Fruit fly (Drosophila melanogaster) S2 (cell line): ENCODE results near the gene CG43448.

ENCODE experiments used
- CG8478 ChIP-seq: fragments of >200 bp; optimal IDR thresholded peaks from 2 replicates; lab custom pipeline; 2018
- CTCF ChIP-seq, 2 experiments: fragments of >200 bp; optimal IDR thresholded peaks; 2 replicates each; lab custom pipeline; 2018

DNA sequence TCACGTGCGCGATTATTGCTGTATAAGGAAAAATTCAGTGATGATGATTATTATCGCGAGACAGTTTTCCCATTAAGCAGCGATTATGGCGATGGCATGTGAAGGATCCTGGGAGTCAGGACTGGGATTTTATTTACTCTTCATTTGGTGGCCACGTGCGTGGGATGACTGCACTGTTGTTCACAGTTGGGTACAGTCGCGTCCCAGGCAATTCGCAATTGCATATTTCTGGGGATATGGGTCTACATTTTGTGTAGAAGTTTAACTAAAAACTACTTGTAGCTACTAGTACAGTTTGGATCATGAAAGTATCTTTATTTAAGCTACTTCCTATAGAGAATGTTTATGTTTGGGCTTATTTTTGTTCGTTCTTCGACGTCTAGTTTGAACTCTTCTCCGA lies 540 bp downstream of the CG43448 start:
- TF ChIP-seq CTCF (optimal IDR thresholded peaks at IDR 0.05; lab: Kevin White, UChicago) (no peak), CG8478 (no peak)
